Worm (Caenorhabditis elegans) whole organism, mixed stage, embryonic: Measurements from ENCODE around the gene bca-1.

Source experiments
- ces-1 ChIP-seq: fragments of 150-350 bp; optimal IDR thresholded peaks from 2 replicates; lab custom pipeline; 2014; ENCODE audit warnings: missing biosample characterization, missing genetic modification reagents, missing genetic modification characterization
- drap-1 ChIP-seq: fragments of 200-800 bp; sonication (Bioruptor generic); optimal IDR thresholded peaks from 3 replicates; lab custom pipeline; 2018; ENCODE audit warnings: mild to moderate bottlenecking, missing genetic modification characterization, missing compliant biosample characterization
- elt-1 ChIP-seq: sonication (generic microtip); optimal IDR thresholded peaks from 2 replicates; lab custom pipeline; 2017; ENCODE audit warnings: missing genetic modification characterization, mild to moderate bottlenecking, missing compliant biosample characterization, antibody characterized with exemption, moderate library complexity, borderline replicate concordance; ENCODE audit not compliant: insufficient read depth
- lsy-2 ChIP-seq: fragments of 150-350 bp; optimal IDR thresholded peaks from 2 replicates; lab custom pipeline; 2014; ENCODE audit warnings: missing biosample characterization, missing genetic modification characterization
- nhr-12 ChIP-seq: fragments of 150-350 bp; optimal IDR thresholded peaks from 2 replicates; lab custom pipeline; 2014; ENCODE audit warnings: missing biosample characterization, missing genetic modification characterization
- nhr-76 ChIP-seq: sonication (generic microtip); optimal IDR thresholded peaks from 2 replicates; lab custom pipeline; 2017; ENCODE audit warnings: missing biosample characterization, missing genetic modification characterization
- pha-4 ChIP-seq: fragments of 150-350 bp; optimal IDR thresholded peaks from 2 replicates; lab custom pipeline; 2018; ENCODE audit warnings: missing biosample characterization, missing genetic modification reagents, missing genetic modification characterization
- snpc-4 ChIP-seq: fragments of 150-350 bp; optimal IDR thresholded peaks from 2 replicates; lab custom pipeline; 2014; ENCODE audit warnings: missing biosample characterization, missing genetic modification characterization
- sptf-1 ChIP-seq: sonication (generic microtip); optimal IDR thresholded peaks from 2 replicates; lab custom pipeline; 2017; ENCODE audit warnings: mild to moderate bottlenecking, missing genetic modification characterization, moderate library complexity, missing compliant biosample characterization
- unc-62 ChIP-seq: fragments of 150-350 bp; optimal IDR thresholded peaks from 2 replicates; lab custom pipeline; 2014; ENCODE audit warnings: missing biosample characterization, missing genetic modification reagents, missing genetic modification characterization

ce11 chrX:6253899-6254670 is 49.5 kb upstream of the bca-1 start:
- TF ChIP-seq elt-1 = no peak
- no peak for TF ChIP-seq sptf-1
- peak; percentile 86 for TF ChIP-seq unc-62
- TF ChIP-seq lsy-2 = peak; percentile 21
- no peak for TF ChIP-seq nhr-12
- TF ChIP-seq nhr-76 (tag; lab: Kevin White, UChicago) = no peak
- no peak for TF ChIP-seq snpc-4 (tag; lab: Kevin White, UChicago)
- TF ChIP-seq pha-4 (tag; lab: Kevin White, UChicago) = no peak
- no peak for TF ChIP-seq drap-1 (GFP tag; lab: Kevin White, UChicago)
- TF ChIP-seq ces-1 (GFP tag; lab: Kevin White, UChicago) = no peak
